Worm (Caenorhabditis elegans) whole organism, late embryonic: ENCODE data around the gene aexr-3.

Source experiments
- ceh-48 ChIP-seq: sonication (generic microtip); optimal IDR thresholded peaks from 2 replicates; lab custom pipeline; 2016; ENCODE audit warnings: missing genetic modification characterization, inconsistent platforms, missing compliant biosample characterization
- dmd-4 ChIP-seq: sonication (generic microtip); optimal IDR thresholded peaks from 2 replicates; lab custom pipeline; 2016; ENCODE audit warnings: borderline replicate concordance, missing genetic modification characterization, missing compliant biosample characterization
- pqm-1 ChIP-seq: sonication (generic microtip); optimal IDR thresholded peaks from 2 replicates; lab custom pipeline; 2016; ENCODE audit warnings: missing genetic modification characterization, missing compliant biosample characterization

DNA sequence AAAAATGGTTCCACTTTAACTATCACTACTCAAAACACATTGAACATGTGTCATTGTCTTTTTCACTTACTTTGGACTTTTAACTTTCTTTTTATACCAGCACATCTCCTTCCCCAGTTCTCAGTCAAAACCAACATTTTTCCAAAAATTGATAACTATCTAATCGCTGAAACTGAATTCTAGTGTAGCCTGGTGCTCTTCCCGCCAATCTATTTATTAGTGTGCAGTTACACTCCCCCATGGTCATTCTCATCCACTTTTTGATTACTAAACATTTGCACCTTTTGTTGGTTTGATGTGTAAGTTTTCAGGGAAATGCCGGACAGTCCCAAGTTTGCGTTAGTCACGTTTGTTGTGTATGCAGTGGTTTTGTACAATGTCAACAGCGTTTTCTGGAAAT lies 26.7 kb downstream of the aexr-3 start:
- TF ChIP-seq pqm-1 (tag; lab: Kevin White, UChicago) (no peak), ceh-48 (tag; lab: Kevin White, UChicago) (no peak), dmd-4 (tag; lab: Kevin White, UChicago) (no peak)
